Worm (Caenorhabditis elegans): ENCODE results near the gene F35D2.6.

The F35D2.6 gene

ce11 chrII:7624995-7625394, 47.5 kb downstream of the F35D2.6 start:
- no peak for TF ChIP-seq tbx-2 (tag; optimal IDR thresholded peaks at IDR 0.05)
- TF ChIP-seq nfya-1 (tag; optimal IDR thresholded peaks at IDR 0.05) = peak; percentile 28
- peak; percentile 36 for TF ChIP-seq ceh-31 (tag; optimal IDR thresholded peaks at IDR 0.05)
- peak; percentile 79 for TF ChIP-seq unc-42 (tag; optimal IDR thresholded peaks at IDR 0.05)

- TF ChIP-seq fkh-10 (GFP tag; optimal IDR thresholded peaks at IDR 0.05) = no peak
- TF ChIP-seq npax-4 (tag; optimal IDR thresholded peaks at IDR 0.05) = no peak
- TF ChIP-seq pax-1 (tag; optimal IDR thresholded peaks at IDR 0.05) = no peak
- no peak for TF ChIP-seq hlh-15 (tag; optimal IDR thresholded peaks at IDR 0.05)
- no peak for TF ChIP-seq ceh-18 (tag; optimal IDR thresholded peaks at IDR 0.05)
- no peak for TF ChIP-seq pros-1 (tag; optimal IDR thresholded peaks at IDR 0.05)
- no peak for TF ChIP-seq unc-55 (GFP tag; optimal IDR thresholded peaks at IDR 0.05)
- no peak for TF ChIP-seq K02D7.2 (tag; optimal IDR thresholded peaks at IDR 0.05)
- TF ChIP-seq madf-2 (tag; optimal IDR thresholded peaks at IDR 0.05) = no peak
- TF ChIP-seq rnt-1 (tag; optimal IDR thresholded peaks at IDR 0.05) = no peak
- TF ChIP-seq pha-2 (tag; optimal IDR thresholded peaks at IDR 0.05) = no peak
- TF ChIP-seq ztf-16 (tag; optimal IDR thresholded peaks at IDR 0.05) = no peak
- no peak for TF ChIP-seq ama-1 (optimal IDR thresholded peaks at IDR 0.05)
- no peak for TF ChIP-seq ceh-31 (tag; optimal IDR thresholded peaks at IDR 0.05)
- no peak for TF ChIP-seq unc-86 (tag; optimal IDR thresholded peaks at IDR 0.05)
- no peak for TF ChIP-seq nfya-1 (tag; optimal IDR thresholded peaks at IDR 0.05)
- no peak for TF ChIP-seq fkh-6 (tag; optimal IDR thresholded peaks at IDR 0.05)
- no peak for TF ChIP-seq ttx-3 (tag; optimal IDR thresholded peaks at IDR 0.05)
- TF ChIP-seq eyg-1 (tag; optimal IDR thresholded peaks at IDR 0.05) = no peak
- no peak for TF ChIP-seq dmd-4 (tag; optimal IDR thresholded peaks at IDR 0.05; ENCODE audit: borderline replicate concordance)
Measured at ce11 chrII:7628640-7629039, 51.1 kb downstream of the F35D2.6 start.

Data from whole organism, late embryonic.